Worm (Caenorhabditis elegans): ENCODE results near the gene M04B2.4.
A peak's percentile ranks its signal among the peaks of the same experiment; 100 is the strongest.

DNA sequence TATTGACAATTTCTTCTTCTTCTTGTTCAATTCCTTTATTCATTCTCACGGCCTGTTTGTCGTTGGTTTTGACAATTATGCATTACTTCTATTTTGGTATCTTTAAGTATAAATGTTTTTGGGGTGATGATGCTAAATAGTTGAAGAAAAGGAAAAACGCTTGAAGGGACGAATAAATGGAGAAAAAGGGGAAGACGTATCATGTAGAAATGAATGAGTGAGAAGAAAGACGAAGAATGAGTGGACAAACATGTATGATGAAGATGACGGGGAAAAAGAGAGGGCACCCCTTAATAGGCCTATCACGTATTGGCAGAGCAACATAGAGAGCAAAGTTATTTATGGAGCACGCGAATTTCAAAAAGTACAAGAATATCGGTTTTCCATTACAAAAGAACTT, 27.8 kb upstream of the M04B2.4 start, which contains the start of gene M04B2.7:
- TF ChIP-seq ama-1 (optimal IDR thresholded peaks at IDR 0.05): no peak
- no peak for TF ChIP-seq ZK546.5 (tag; optimal IDR thresholded peaks at IDR 0.05)
- TF ChIP-seq nhr-76 (tag; optimal IDR thresholded peaks at IDR 0.05): no peak
- TF ChIP-seq lin-13 (GFP tag; optimal IDR thresholded peaks at IDR 0.05): no peak
- TF ChIP-seq pha-4 (GFP tag; IDR thresholded peaks at IDR 0.05): no peak
- no peak for TF ChIP-seq pha-4 (tag; optimal IDR thresholded peaks at IDR 0.05)
- TF ChIP-seq nhr-25 (tag; optimal IDR thresholded peaks at IDR 0.05; ENCODE audit: borderline replicate concordance, insufficient read depth): no peak
- TF ChIP-seq lin-39 (tag; optimal IDR thresholded peaks at IDR 0.05): no peak
- no peak for TF ChIP-seq Y5F2A.4 (GFP tag; optimal IDR thresholded peaks at IDR 0.05)
- peak in 1 of 2 experiments; percentile 53 for TF ChIP-seq unc-62 (GFP tag; optimal IDR thresholded peaks at IDR 0.05 in 1 of 2)
- TF ChIP-seq unc-62 (tag; optimal IDR thresholded peaks at IDR 0.05): no peak
- no peak for TF ChIP-seq nhr-6 (tag; optimal IDR thresholded peaks at IDR 0.05)
- TF ChIP-seq dve-1 (tag; optimal IDR thresholded peaks at IDR 0.05; ENCODE audit: insufficient read depth): no peak
- TF ChIP-seq snpc-4 (tag; optimal IDR thresholded peaks at IDR 0.05): no peak
- TF ChIP-seq lsy-2 (tag; optimal IDR thresholded peaks at IDR 0.05): no peak

All from whole organism, L4 larva.